Worm (Caenorhabditis elegans): ENCODE measurements around the gene M6.11.

DNA sequence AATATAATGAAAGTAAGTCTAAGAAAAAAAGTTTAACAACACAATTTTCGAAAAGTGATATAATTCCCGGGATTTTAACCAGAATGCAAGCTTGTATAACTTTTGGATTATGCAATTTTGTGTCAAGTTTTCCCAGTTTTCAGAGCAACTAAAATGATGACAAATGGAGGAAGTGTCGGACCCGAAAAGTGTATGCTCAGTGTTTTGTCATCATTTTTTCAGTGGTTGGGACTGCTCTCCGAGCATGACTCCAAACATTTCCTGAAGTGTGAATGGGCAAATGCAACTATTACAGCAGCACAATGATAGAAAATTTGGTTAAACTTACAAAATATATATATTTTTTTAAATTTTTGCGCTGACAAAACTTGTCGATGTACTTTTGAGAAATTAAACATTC is 50.3 kb downstream of the M6.11 start:
- no peak for TF ChIP-seq nhr-237 (tag; optimal IDR thresholded peaks at IDR 0.05)
- TF ChIP-seq egl-27 (tag; optimal IDR thresholded peaks at IDR 0.05), result no peak
- TF ChIP-seq fkh-10 (GFP tag; optimal IDR thresholded peaks at IDR 0.05), result no peak
